Worm (Caenorhabditis elegans): ENCODE data around the gene K10D11.2.

Gene K10D11.2

DNA sequence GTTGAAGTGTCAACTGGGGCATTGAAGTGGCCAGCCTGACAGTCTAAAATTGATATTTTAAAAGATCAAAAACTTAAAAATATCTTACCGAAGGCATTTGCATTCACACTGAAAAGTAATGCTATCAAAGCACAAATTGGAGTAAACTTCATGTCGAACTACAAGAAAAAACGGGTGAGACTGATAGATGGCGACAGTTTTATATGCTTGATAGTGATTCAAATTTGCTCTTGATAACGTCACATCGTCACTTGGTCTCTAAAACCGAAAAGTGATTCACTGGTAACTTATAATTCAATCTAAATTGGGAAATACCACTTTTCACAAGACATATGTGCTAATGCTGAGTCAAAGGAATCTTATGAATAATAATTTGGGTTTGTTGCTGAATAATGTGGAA lies 12.8 kb downstream of the K10D11.2 start, which contains the start of gene K10D11.5:
Gene K10D11.5 (minus strand): TSS at position 215 of the 400 bp plus-strand sequence.
- TF ChIP-seq Y22D7AL.16 (tag; optimal IDR thresholded peaks at IDR 0.05), result no peak
- no peak for TF ChIP-seq ceh-30 (tag; optimal IDR thresholded peaks at IDR 0.05)
- TF ChIP-seq nhr-11 (tag; optimal IDR thresholded peaks at IDR 0.05), result no peak
- TF ChIP-seq T23F11.4 (GFP tag; optimal IDR thresholded peaks at IDR 0.05), result no peak
- TF ChIP-seq unc-86 (tag; optimal IDR thresholded peaks at IDR 0.05), result no peak
- TF ChIP-seq pag-3 (tag; optimal IDR thresholded peaks at IDR 0.05; ENCODE audit: borderline replicate concordance), result no peak
- TF ChIP-seq fax-1 (tag; optimal IDR thresholded peaks at IDR 0.05), result no peak
- no peak for TF ChIP-seq hlh-30 (tag; optimal IDR thresholded peaks at IDR 0.05; ENCODE audit: insufficient read depth)
- TF ChIP-seq sox-2 (GFP tag; IDR thresholded peaks at IDR 0.05), result no peak

- TF ChIP-seq ceh-18 (tag; optimal IDR thresholded peaks at IDR 0.05), result no peak
- TF ChIP-seq ama-1 (optimal IDR thresholded peaks at IDR 0.05), result no peak
- TF ChIP-seq dve-1 (tag; optimal IDR thresholded peaks at IDR 0.05), result no peak
- TF ChIP-seq ceh-45 (GFP tag; IDR thresholded peaks at IDR 0.05), result no peak
- no peak for TF ChIP-seq sdc-2 (tag; optimal IDR thresholded peaks at IDR 0.05)
- no peak for TF ChIP-seq elt-2 (tag; optimal IDR thresholded peaks at IDR 0.05)
- no peak for TF ChIP-seq pat-9 (tag; optimal IDR thresholded peaks at IDR 0.05)
- no peak for TF ChIP-seq che-1 (tag; optimal IDR thresholded peaks at IDR 0.05)
- no peak for TF ChIP-seq pha-4 (tag; optimal IDR thresholded peaks at IDR 0.05)
- TF ChIP-seq ztf-16 (tag; optimal IDR thresholded peaks at IDR 0.05), result no peak
- TF ChIP-seq ceh-2 (tag; optimal IDR thresholded peaks at IDR 0.05), result no peak
- TF ChIP-seq hlh-13 (GFP tag; optimal IDR thresholded peaks at IDR 0.05), result no peak
- no peak for TF ChIP-seq fkh-6 (tag; optimal IDR thresholded peaks at IDR 0.05)
Observed at ce11 chrIV:12994376-12994775, 15.6 kb downstream of the K10D11.2 start, which contains the start of gene K10D11.4. Gene K10D11.4, minus strand, starts transcription at chrIV:12994476.

- no peak for TF ChIP-seq pha-2 (tag; optimal IDR thresholded peaks at IDR 0.05)
- no peak for TF ChIP-seq ceh-48 (tag; optimal IDR thresholded peaks at IDR 0.05)
- no peak for TF ChIP-seq elt-2 (tag; optimal IDR thresholded peaks at IDR 0.05)
- TF ChIP-seq hlh-30 (tag; optimal IDR thresholded peaks at IDR 0.05; ENCODE audit: insufficient read depth), result no peak
- TF ChIP-seq pag-3 (tag; optimal IDR thresholded peaks at IDR 0.05; ENCODE audit: borderline replicate concordance), result no peak
- TF ChIP-seq ceh-34 (tag; optimal IDR thresholded peaks at IDR 0.05), result no peak
- TF ChIP-seq ceh-19 (GFP tag; optimal IDR thresholded peaks at IDR 0.05), result no peak
Observed at ce11 chrIV:12995886-12996285, 17.1 kb downstream of the K10D11.2 start, which contains the start of gene K10D11.7. Gene K10D11.7, minus strand, starts transcription at chrIV:12995986.

ce11 chrIV:12997560-12997959 lies 18.8 kb downstream of the K10D11.2 start:
- no peak for TF ChIP-seq hlh-30 (tag; optimal IDR thresholded peaks at IDR 0.05; ENCODE audit: insufficient read depth)
- no peak for TF ChIP-seq unc-55 (GFP tag; optimal IDR thresholded peaks at IDR 0.05)
- TF ChIP-seq elt-4 (tag; optimal IDR thresholded peaks at IDR 0.05), result no peak
- TF ChIP-seq gmeb-2 (tag; optimal IDR thresholded peaks at IDR 0.05), result no peak
- TF ChIP-seq madf-2 (tag; optimal IDR thresholded peaks at IDR 0.05), result no peak
- TF ChIP-seq sox-4 (tag; optimal IDR thresholded peaks at IDR 0.05), result no peak
- no peak for TF ChIP-seq pax-1 (tag; optimal IDR thresholded peaks at IDR 0.05)
- no peak for TF ChIP-seq hlh-8 (tag; optimal IDR thresholded peaks at IDR 0.05)
- no peak for TF ChIP-seq ceh-9 (tag; optimal IDR thresholded peaks at IDR 0.05)
- no peak for TF ChIP-seq sox-2 (GFP tag; IDR thresholded peaks at IDR 0.05)
- TF ChIP-seq tbx-7 (tag; optimal IDR thresholded peaks at IDR 0.05), result no peak
- TF ChIP-seq dmd-4 (tag; optimal IDR thresholded peaks at IDR 0.05; ENCODE audit: borderline replicate concordance), result no peak
- no peak for TF ChIP-seq lim-6 (tag; optimal IDR thresholded peaks at IDR 0.05)
- no peak for TF ChIP-seq fkh-6 (tag; optimal IDR thresholded peaks at IDR 0.05)
- no peak for TF ChIP-seq pag-3 (tag; optimal IDR thresholded peaks at IDR 0.05; ENCODE audit: borderline replicate concordance)
- TF ChIP-seq tbx-2 (tag; optimal IDR thresholded peaks at IDR 0.05), result no peak
- TF ChIP-seq C08G9.2 (tag; optimal IDR thresholded peaks at IDR 0.05), result no peak
- TF ChIP-seq pros-1 (tag; optimal IDR thresholded peaks at IDR 0.05), result no peak
- no peak for TF ChIP-seq ref-2 (tag; optimal IDR thresholded peaks at IDR 0.05)
